Worm (Caenorhabditis elegans) whole organism, early embryonic: Measurements from ENCODE around the gene K05D4.9.

ENCODE experiments used
- B0310.2 ChIP-seq: sonication (generic microtip); optimal IDR thresholded peaks from 2 replicates; lab custom pipeline; 2016; ENCODE audit warnings: mild to moderate bottlenecking, missing genetic modification characterization, missing compliant biosample characterization
- F13C5.2 ChIP-seq: sonication (generic microtip); optimal IDR thresholded peaks from 2 replicates; lab custom pipeline; 2017; ENCODE audit warnings: mild to moderate bottlenecking, missing genetic modification characterization, inconsistent platforms, missing compliant biosample characterization
- aly-1 ChIP-seq: sonication (generic microtip); optimal IDR thresholded peaks from 2 replicates; lab custom pipeline; 2016; ENCODE audit warnings: missing genetic modification characterization, missing compliant biosample characterization
- ama-1 ChIP-seq: fragments of 150-350 bp; optimal IDR thresholded peaks from 2 replicates; lab custom pipeline; 2014
- ceh-13 ChIP-seq: fragments of 200-800 bp; sonication (Bioruptor generic); optimal IDR thresholded peaks from 2 replicates; lab custom pipeline; 2018; ENCODE audit warnings: mild to moderate bottlenecking, missing genetic modification characterization, missing compliant biosample characterization
- ceh-36 ChIP-seq: sonication (generic microtip); optimal IDR thresholded peaks from 2 replicates; lab custom pipeline; 2016; ENCODE audit warnings: missing genetic modification characterization, inconsistent platforms, missing compliant biosample characterization
- ets-7 ChIP-seq: sonication (generic microtip); optimal IDR thresholded peaks from 2 replicates; lab custom pipeline; 2016; ENCODE audit warnings: missing genotype, missing genetic modification characterization, missing compliant biosample characterization
- flt-1 ChIP-seq: fragments of 200-800 bp; sonication (Bioruptor generic); IDR thresholded peaks from 2 replicates; pipeline ENCODE4 v1.3.6; 2022; ENCODE audit warnings: missing genetic modification characterization, missing compliant biosample characterization
- hmbx-1 ChIP-seq: sonication (generic microtip); optimal IDR thresholded peaks from 2 replicates; lab custom pipeline; 2016; ENCODE audit warnings: mild to moderate bottlenecking, missing genetic modification characterization, missing compliant biosample characterization
- hmg-4 ChIP-seq: fragments of 200-800 bp; sonication (Bioruptor generic); optimal IDR thresholded peaks from 2 replicates; lab custom pipeline; 2018; ENCODE audit warnings: mild to moderate bottlenecking, missing genetic modification characterization, missing compliant biosample characterization
- hnd-1 ChIP-seq: sonication (generic microtip); optimal IDR thresholded peaks from 2 replicates; lab custom pipeline; 2016; ENCODE audit warnings: missing genetic modification characterization, missing compliant biosample characterization
- pes-1 ChIP-seq: fragments of 200-800 bp; sonication (Bioruptor generic); IDR thresholded peaks from 2 replicates; pipeline ENCODE4 v1.3.6; 2022; ENCODE audit warnings: missing genetic modification reagents, missing genetic modification characterization, missing compliant biosample characterization
- scrt-1 ChIP-seq: fragments of 200-800 bp; sonication (Bioruptor generic); IDR thresholded peaks from 2 replicates; pipeline ENCODE4 v1.3.6; 2022; ENCODE audit warnings: missing genetic modification characterization, missing compliant biosample characterization
- sea-1 ChIP-seq: fragments of 200-800 bp; sonication (Bioruptor generic); conservative IDR thresholded peaks from 2 replicates; pipeline ENCODE4 v1.3.6; 2022; ENCODE audit warnings: missing genetic modification characterization, missing compliant biosample characterization
- tbx-11 ChIP-seq: fragments of 200-800 bp; sonication (Bioruptor generic); IDR thresholded peaks from 2 replicates; pipeline ENCODE4 v1.3.6; 2022; ENCODE audit warnings: missing genetic modification characterization, missing compliant biosample characterization
- tbx-37 ChIP-seq: fragments of 200-800 bp; sonication (Bioruptor generic); conservative IDR thresholded peaks from 2 replicates; pipeline ENCODE4 v1.3.6; 2022; ENCODE audit warnings: missing genetic modification reagents, missing genetic modification characterization, missing compliant biosample characterization
- tra-4 ChIP-seq: sonication (generic microtip); optimal IDR thresholded peaks from 2 replicates; lab custom pipeline; 2017; ENCODE audit warnings: missing genetic modification characterization, missing compliant biosample characterization

K05D4.9 gene

ce11 chrV:16209837-16210236 lies 38.2 kb upstream of the K05D4.9 start, which contains the start of gene oac-15:
Gene oac-15 (minus strand): TSS chrV:16209937.
- no peak for TF ChIP-seq flt-1
- no peak for TF ChIP-seq ceh-36 (tag; lab: Kevin White, UChicago)
- no peak for TF ChIP-seq hnd-1 (tag; lab: Kevin White, UChicago)
- no peak for TF ChIP-seq hmbx-1 (tag; lab: Kevin White, UChicago)
- no peak for TF ChIP-seq tbx-37 (GFP tag; lab: Robert Waterston, UW)
- no peak for TF ChIP-seq tra-4 (tag; lab: Kevin White, UChicago)
- no peak for TF ChIP-seq B0310.2 (tag; lab: Kevin White, UChicago)
- TF ChIP-seq tbx-11 (GFP tag; lab: Robert Waterston, UW), result no peak
- TF ChIP-seq ceh-13 (GFP tag; lab: Kevin White, UChicago), result no peak
- no peak for TF ChIP-seq pes-1 (GFP tag; lab: Robert Waterston, UW)
- no peak for TF ChIP-seq sea-1 (GFP tag; lab: Robert Waterston, UW)
- TF ChIP-seq aly-1, result no peak
- TF ChIP-seq F13C5.2 (tag; lab: Kevin White, UChicago), result no peak
- TF ChIP-seq scrt-1 (GFP tag; lab: Robert Waterston, UW), result no peak
- TF ChIP-seq hmg-4, result no peak
- no peak for TF ChIP-seq ama-1
- no peak for TF ChIP-seq ets-7 (tag; lab: Kevin White, UChicago)

ce11 chrV:16204888-16205287 lies 33.3 kb upstream of the K05D4.9 start, which contains the start of gene irld-26:
Gene irld-26 (plus strand): TSS chrV:16205188.
- TF ChIP-seq tra-4 (tag; lab: Kevin White, UChicago) (no peak), ceh-13 (GFP tag; lab: Kevin White, UChicago) (no peak), ets-7 (tag; lab: Kevin White, UChicago) (no peak), sea-1 (GFP tag; lab: Robert Waterston, UW) (no peak), flt-1 (no peak), hmbx-1 (tag; lab: Kevin White, UChicago) (no peak)

ce11 chrV:16202618-16203017 lies 31.0 kb upstream of the K05D4.9 start, which contains the start of gene F11A5.18:
Gene F11A5.18 (plus strand): TSS chrV:16202918.
- TF ChIP-seq ceh-13 (GFP tag; lab: Kevin White, UChicago), result no peak
- no peak for TF ChIP-seq pes-1 (GFP tag; lab: Robert Waterston, UW)
- no peak for TF ChIP-seq ceh-36 (tag; lab: Kevin White, UChicago)
- no peak for TF ChIP-seq aly-1
- TF ChIP-seq tbx-37 (GFP tag; lab: Robert Waterston, UW), result no peak
- TF ChIP-seq F13C5.2 (tag; lab: Kevin White, UChicago), result no peak
- TF ChIP-seq B0310.2 (tag; lab: Kevin White, UChicago), result no peak
- no peak for TF ChIP-seq scrt-1 (GFP tag; lab: Robert Waterston, UW)
- TF ChIP-seq hmbx-1 (tag; lab: Kevin White, UChicago), result no peak
- no peak for TF ChIP-seq hmg-4
- TF ChIP-seq tbx-11 (GFP tag; lab: Robert Waterston, UW), result no peak
- no peak for TF ChIP-seq ama-1
- TF ChIP-seq tra-4 (tag; lab: Kevin White, UChicago), result no peak
- no peak for TF ChIP-seq ets-7 (tag; lab: Kevin White, UChicago)
- TF ChIP-seq flt-1, result no peak
- TF ChIP-seq sea-1 (GFP tag; lab: Robert Waterston, UW), result no peak
- TF ChIP-seq hnd-1 (tag; lab: Kevin White, UChicago), result no peak

ce11 chrV:16201730-16202129 lies 30.1 kb upstream of the K05D4.9 start, which contains the start of gene F11A5.17:
Gene F11A5.17 (plus strand): TSS chrV:16202030.
- TF ChIP-seq hmbx-1 (tag; lab: Kevin White, UChicago) (no peak), F13C5.2 (tag; lab: Kevin White, UChicago) (no peak), ceh-36 (tag; lab: Kevin White, UChicago) (no peak), aly-1 (no peak), flt-1 (no peak), ama-1 (no peak), hmg-4 (no peak), hnd-1 (tag; lab: Kevin White, UChicago) (no peak), pes-1 (GFP tag; lab: Robert Waterston, UW) (no peak), tbx-37 (GFP tag; lab: Robert Waterston, UW) (no peak), tra-4 (tag; lab: Kevin White, UChicago) (no peak), B0310.2 (tag; lab: Kevin White, UChicago) (no peak), tbx-11 (GFP tag; lab: Robert Waterston, UW) (no peak), sea-1 (GFP tag; lab: Robert Waterston, UW) (no peak), ceh-13 (GFP tag; lab: Kevin White, UChicago) (no peak), scrt-1 (GFP tag; lab: Robert Waterston, UW) (no peak), ets-7 (tag; lab: Kevin White, UChicago) (no peak)

ce11 chrV:16198016-16198415 lies 26.4 kb upstream of the K05D4.9 start, which contains the start of gene F11A5.5:
Gene F11A5.5 (plus strand): TSS chrV:16198316.
- TF ChIP-seq tbx-37 (GFP tag; lab: Robert Waterston, UW), result no peak
- TF ChIP-seq sea-1 (GFP tag; lab: Robert Waterston, UW), result no peak
- TF ChIP-seq ceh-13 (GFP tag; lab: Kevin White, UChicago), result no peak
- TF ChIP-seq tbx-11 (GFP tag; lab: Robert Waterston, UW), result no peak
- TF ChIP-seq ets-7 (tag; lab: Kevin White, UChicago), result no peak

ce11 chrV:16195379-16195778 lies 23.8 kb upstream of the K05D4.9 start, which contains the start of gene rabr-3:
Gene rabr-3 (plus strand): TSS chrV:16195679.
- TF ChIP-seq tbx-11 (GFP tag; lab: Robert Waterston, UW), result no peak
- TF ChIP-seq ceh-13 (GFP tag; lab: Kevin White, UChicago), result no peak
- no peak for TF ChIP-seq tbx-37 (GFP tag; lab: Robert Waterston, UW)
- TF ChIP-seq hnd-1 (tag; lab: Kevin White, UChicago), result no peak
- no peak for TF ChIP-seq hmg-4
- TF ChIP-seq flt-1, result no peak
- TF ChIP-seq B0310.2 (tag; lab: Kevin White, UChicago), result no peak
- TF ChIP-seq F13C5.2 (tag; lab: Kevin White, UChicago), result no peak
- no peak for TF ChIP-seq sea-1 (GFP tag; lab: Robert Waterston, UW)
- no peak for TF ChIP-seq hmbx-1 (tag; lab: Kevin White, UChicago)
- no peak for TF ChIP-seq ets-7 (tag; lab: Kevin White, UChicago)
- no peak for TF ChIP-seq scrt-1 (GFP tag; lab: Robert Waterston, UW)
- no peak for TF ChIP-seq ama-1
- no peak for TF ChIP-seq ceh-36 (tag; lab: Kevin White, UChicago)
- no peak for TF ChIP-seq pes-1 (GFP tag; lab: Robert Waterston, UW)
- TF ChIP-seq aly-1, result no peak
